Worm (Caenorhabditis elegans): ENCODE results near the gene F37C4.8.
A peak's percentile ranks its signal among the peaks of the same experiment; 100 is the strongest.

The F37C4.8 gene

ce11 chrIV:3855543-3855942 lies 25.5 kb downstream of the F37C4.8 start, which contains the start of gene zag-1:
Gene zag-1, plus strand, starts transcription at chrIV:3855843.
- TF ChIP-seq unc-39 (tag; optimal IDR thresholded peaks at IDR 0.05) (no peak), fos-1 (tag; optimal IDR thresholded peaks at IDR 0.05) (peak; percentile 61)

- TF ChIP-seq unc-62 (GFP tag; optimal IDR thresholded peaks at IDR 0.05 in 1 of 2) (peak in 1 of 2 experiments; percentile 61), unc-62 (tag; optimal IDR thresholded peaks at IDR 0.05) (no peak), F44E2.7 (GFP tag; IDR thresholded peaks at IDR 0.05) (no peak), ceh-44 (GFP tag; IDR thresholded peaks at IDR 0.05) (no peak), ceh-62 (tag; optimal IDR thresholded peaks at IDR 0.05) (no peak), php-3 (GFP tag; IDR thresholded peaks at IDR 0.05) (no peak), nhr-25 (tag; optimal IDR thresholded peaks at IDR 0.05; ENCODE audit: borderline replicate concordance, insufficient read depth) (no peak), aha-1 (tag) (peak; percentile 88), nhr-10 (tag; optimal IDR thresholded peaks at IDR 0.05) (no peak), ZK546.5 (tag; optimal IDR thresholded peaks at IDR 0.05) (no peak), nhr-76 (tag; optimal IDR thresholded peaks at IDR 0.05) (no peak), mxl-2 (GFP tag; conservative IDR thresholded peaks at IDR 0.05) (no peak), fkh-10 (GFP tag; optimal IDR thresholded peaks at IDR 0.05) (no peak), set-16 (GFP tag; IDR thresholded peaks at IDR 0.05) (peak; percentile 51), zag-1 (tag; optimal IDR thresholded peaks at IDR 0.05) (no peak), D1046.2 (GFP tag; IDR thresholded peaks at IDR 0.05) (no peak), zip-2 (tag; optimal IDR thresholded peaks at IDR 0.05) (no peak), Y75B8A.6 (GFP tag; IDR thresholded peaks at IDR 0.05) (no peak), nhr-102 (tag; optimal IDR thresholded peaks at IDR 0.05) (no peak), hlh-30 (tag; optimal IDR thresholded peaks at IDR 0.05; ENCODE audit: insufficient read depth) (no peak)
Measured at ce11 chrIV:3854606-3855005, 26.4 kb downstream of the F37C4.8 start.

ce11 chrIV:3853557-3853956 lies 27.5 kb downstream of the F37C4.8 start:
- TF ChIP-seq hlh-11 (tag; optimal IDR thresholded peaks at IDR 0.05) = no peak

- TF ChIP-seq aha-1 (tag) (no peak), pqm-1 (tag; optimal IDR thresholded peaks at IDR 0.05) (no peak), lin-15B (tag; optimal IDR thresholded peaks at IDR 0.05) (no peak), ctbp-1 (GFP tag; IDR thresholded peaks at IDR 0.05) (no peak), nhr-76 (tag; optimal IDR thresholded peaks at IDR 0.05) (no peak), ZK337.2 (GFP tag; IDR thresholded peaks at IDR 0.05) (no peak), nhr-48 (tag; optimal IDR thresholded peaks at IDR 0.05) (no peak)
Measured at ce11 chrIV:3848985-3849384, 32.0 kb downstream of the F37C4.8 start.

- TF ChIP-seq lin-38 (GFP tag; IDR thresholded peaks at IDR 0.05) = no peak
- no peak for TF ChIP-seq lim-7 (GFP tag; IDR thresholded peaks at IDR 0.05)
- no peak for TF ChIP-seq egl-43 (GFP tag; IDR thresholded peaks at IDR 0.05)
- no peak for TF ChIP-seq F26F4.8 (GFP tag; conservative IDR thresholded peaks at IDR 0.05)
- no peak for TF ChIP-seq ZK337.2 (GFP tag; IDR thresholded peaks at IDR 0.05)
- TF ChIP-seq F44E2.7 (GFP tag; IDR thresholded peaks at IDR 0.05) = no peak
- TF ChIP-seq unc-62 (GFP tag; optimal IDR thresholded peaks at IDR 0.05 in 1 of 2) = no peak
- TF ChIP-seq unc-62 (tag; optimal IDR thresholded peaks at IDR 0.05) = no peak
- no peak for TF ChIP-seq unc-39 (tag; optimal IDR thresholded peaks at IDR 0.05)
- no peak for TF ChIP-seq pqm-1 (tag; optimal IDR thresholded peaks at IDR 0.05)
- TF ChIP-seq snpc-1.2 (GFP tag; IDR thresholded peaks at IDR 0.05) = no peak
- no peak for TF ChIP-seq tag-97 (GFP tag; IDR thresholded peaks at IDR 0.05)
- TF ChIP-seq Y5F2A.4 (GFP tag; optimal IDR thresholded peaks at IDR 0.05) = no peak
Measured at ce11 chrIV:3847489-3847888, 33.5 kb downstream of the F37C4.8 start.

Data from whole organism, L4 larva.